Fruit fly (Drosophila melanogaster) whole organism, embryonic: ENCODE measurements around the gene Atg13.

Experiments used
- B-H2 ChIP-seq: fragments of 200-800 bp; sonication (Bioruptor generic); optimal IDR thresholded peaks from 2 replicates; lab custom pipeline; 2018; ENCODE audit warnings: missing biosample characterization, mild to moderate bottlenecking, missing genetic modification characterization
- C15 ChIP-seq: fragments of 200-800 bp; sonication (Bioruptor generic); IDR thresholded peaks from 3 replicates; pipeline ENCODE4 v1.3.6; 2022; ENCODE audit warnings: missing biosample characterization, missing genetic modification characterization
- CG10565 ChIP-seq: fragments of 200-800 bp; sonication (Bioruptor generic); optimal IDR thresholded peaks from 3 replicates; lab custom pipeline; 2016; ENCODE audit warnings: missing biosample characterization, mild to moderate bottlenecking, missing genetic modification characterization
- CG10654 ChIP-seq: fragments of 200-800 bp; sonication (Bioruptor generic); optimal IDR thresholded peaks from 2 replicates; lab custom pipeline; 2016; ENCODE audit warnings: missing biosample characterization, missing genetic modification characterization
- CG11504 ChIP-seq: fragments of 200-800 bp; sonication (Bioruptor generic); optimal IDR thresholded peaks from 3 replicates; lab custom pipeline; 2019; ENCODE audit warnings: missing biosample characterization, mild to moderate bottlenecking, missing genetic modification characterization, moderate library complexity
- CG13424 ChIP-seq: fragments of 200-800 bp; sonication (Bioruptor generic); optimal IDR thresholded peaks from 2 replicates; lab custom pipeline; 2019; ENCODE audit warnings: missing biosample characterization, mild to moderate bottlenecking, missing genetic modification characterization, moderate library complexity
- CG14965 ChIP-seq: fragments of 200-800 bp; sonication (Bioruptor generic); optimal IDR thresholded peaks from 2 replicates; lab custom pipeline; 2016; ENCODE audit warnings: missing biosample characterization, missing genetic modification characterization, borderline replicate concordance
- CG1602 ChIP-seq: fragments of 200-800 bp; sonication (Bioruptor generic); optimal IDR thresholded peaks from 3 replicates; lab custom pipeline; 2016; ENCODE audit warnings: missing biosample characterization, missing genetic modification characterization
- CG1603 ChIP-seq: fragments of 200-800 bp; sonication (Bioruptor generic); optimal IDR thresholded peaks from 2 replicates; lab custom pipeline; 2019; ENCODE audit warnings: missing biosample characterization, mild to moderate bottlenecking, missing genetic modification characterization, moderate library complexity
- CG17385 ChIP-seq: fragments of 200-800 bp; sonication (Bioruptor generic); optimal IDR thresholded peaks from 3 replicates; lab custom pipeline; 2018; ENCODE audit warnings: missing biosample characterization, mild to moderate bottlenecking, missing genetic modification characterization
- CG2678 ChIP-seq: fragments of 200-800 bp; sonication (Bioruptor generic); optimal IDR thresholded peaks from 3 replicates; lab custom pipeline; 2019; ENCODE audit warnings: missing biosample characterization, mild to moderate bottlenecking, missing genetic modification characterization, moderate library complexity
- CG2712 ChIP-seq: fragments of 200-800 bp; optimal IDR thresholded peaks from 3 replicates; lab custom pipeline; 2019; ENCODE audit warnings: missing biosample characterization, mild to moderate bottlenecking, missing genetic modification characterization, moderate library complexity
- CG34376 ChIP-seq: fragments of 200-800 bp; sonication (Bioruptor generic); optimal IDR thresholded peaks from 2 replicates; lab custom pipeline; 2018; ENCODE audit warnings: missing biosample characterization, mild to moderate bottlenecking, missing genetic modification characterization
- CG4404 ChIP-seq: fragments of 200-800 bp; sonication (Bioruptor generic); IDR thresholded peaks from 2 replicates; pipeline ENCODE4 v1.3.6; 2022; ENCODE audit warnings: missing biosample characterization, missing genetic modification characterization
- CG4424 ChIP-seq: fragments of 200-800 bp; sonication (Bioruptor generic); optimal IDR thresholded peaks from 3 replicates; lab custom pipeline; 2016; ENCODE audit warnings: missing biosample characterization, missing genetic modification characterization
- CG4707 ChIP-seq: fragments of 200-800 bp; sonication (Bioruptor generic); optimal IDR thresholded peaks from 2 replicates; lab custom pipeline; 2018; ENCODE audit warnings: missing biosample characterization, mild to moderate bottlenecking, missing genetic modification characterization, moderate library complexity
- CG4730 ChIP-seq: fragments of 200-800 bp; sonication (Bioruptor generic); IDR thresholded peaks from 2 replicates; pipeline ENCODE4 v1.3.6; 2022; ENCODE audit warnings: missing biosample characterization, missing genetic modification characterization
- CG6654 ChIP-seq: fragments of 200-800 bp; sonication (Bioruptor generic); optimal IDR thresholded peaks from 2 replicates; lab custom pipeline; 2017; ENCODE audit warnings: missing biosample characterization, mild to moderate bottlenecking, missing genetic modification characterization
- CkIIα-i1 ChIP-seq: fragments of 200-800 bp; sonication (Bioruptor generic); IDR thresholded peaks from 2 replicates; pipeline ENCODE4 v1.3.6; 2022; ENCODE audit warnings: missing biosample characterization, missing genetic modification characterization
- D ChIP-seq, 2 experiments: fragments of 200-800 bp in 1 of 2; fragments of >200 bp in 1 of 2; sonication (Bioruptor generic) in 1 of 2; optimal IDR thresholded peaks; 2 replicates in 1 of 2; 3 replicates in 1 of 2; lab custom pipeline; 2017; ENCODE audit warnings: mild to moderate bottlenecking in 1 of 2, missing biosample characterization in 1 of 2, missing genetic modification characterization in 1 of 2, missing genetic modification reagents in 1 of 2
- Dfd ChIP-seq, 2 experiments: fragments of >200 bp; optimal IDR thresholded peaks; 2 replicates each; lab custom pipeline; 2017; ENCODE audit warnings: missing biosample characterization in 2 of 2, missing genetic modification characterization in 2 of 2
- Doc2 ChIP-seq: fragments of 200-800 bp; sonication (Bioruptor generic); IDR thresholded peaks from 2 replicates; pipeline ENCODE4 v1.3.6; 2022; ENCODE audit warnings: missing biosample characterization, missing genetic modification characterization
- Dref ChIP-seq: fragments of 200-800 bp; sonication (Bioruptor generic); IDR thresholded peaks from 2 replicates; pipeline ENCODE4 v1.3.6; 2022; ENCODE audit warnings: missing biosample characterization, missing genetic modification characterization
- Jarid2 ChIP-seq: fragments of 200-800 bp; sonication (Bioruptor generic); optimal IDR thresholded peaks from 3 replicates; lab custom pipeline; 2017; ENCODE audit warnings: mild to moderate bottlenecking, missing biosample characterization, missing genetic modification reagents, missing genetic modification characterization
- NFAT ChIP-seq: fragments of 200-800 bp; sonication (Bioruptor generic); IDR thresholded peaks from 2 replicates; pipeline ENCODE4 v1.3.6; 2022; ENCODE audit warnings: missing biosample characterization, missing genetic modification characterization
- Sox100B ChIP-seq: fragments of 200-800 bp; sonication (Bioruptor generic); optimal IDR thresholded peaks from 3 replicates; lab custom pipeline; 2018; ENCODE audit warnings: missing biosample characterization, mild to moderate bottlenecking, missing genetic modification characterization
- Sry-δ ChIP-seq: fragments of 200-800 bp; sonication (Bioruptor generic); optimal IDR thresholded peaks from 2 replicates; lab custom pipeline; 2016; ENCODE audit warnings: missing biosample characterization, missing genetic modification characterization
- Taf1 ChIP-seq: fragments of 200-800 bp; sonication (Bioruptor generic); IDR thresholded peaks from 2 replicates; pipeline ENCODE4 v1.3.6; 2022; ENCODE audit warnings: missing biosample characterization, missing genetic modification characterization
- cad ChIP-seq: fragments of >200 bp; optimal IDR thresholded peaks from 2 replicates; lab custom pipeline; 2017; ENCODE audit warnings: missing biosample characterization, missing genetic modification characterization
- chinmo ChIP-seq: fragments of 200-800 bp; sonication (Bioruptor generic); IDR thresholded peaks from 4 replicates; pipeline ENCODE4 v1.3.6; 2022; ENCODE audit warnings: missing biosample characterization, missing genetic modification characterization; ENCODE audit not compliant: partially characterized antibody
- dm ChIP-seq: fragments of 200-800 bp; sonication (Bioruptor generic); optimal IDR thresholded peaks from 3 replicates; lab custom pipeline; 2016; ENCODE audit warnings: missing biosample characterization, missing genetic modification characterization
- emc ChIP-seq: fragments of 200-800 bp; sonication (Bioruptor generic); optimal IDR thresholded peaks from 2 replicates; lab custom pipeline; 2016; ENCODE audit warnings: missing biosample characterization, missing genetic modification characterization
- ham ChIP-seq: fragments of 200-800 bp; sonication (Bioruptor generic); IDR thresholded peaks from 2 replicates; pipeline ENCODE4 v1.3.6; 2022; ENCODE audit warnings: missing biosample characterization, missing genetic modification characterization
- hb ChIP-seq: fragments of 200-800 bp; sonication (Bioruptor generic); IDR thresholded peaks from 3 replicates; pipeline ENCODE4 v1.3.6; 2022; ENCODE audit warnings: missing biosample characterization, missing genetic modification characterization; ENCODE audit not compliant: partially characterized antibody
- her ChIP-seq: fragments of 200-800 bp; sonication (Bioruptor generic); optimal IDR thresholded peaks from 2 replicates; lab custom pipeline; 2016; ENCODE audit warnings: missing biosample characterization, missing genetic modification characterization
- hth ChIP-seq: fragments of >200 bp; optimal IDR thresholded peaks from 2 replicates; lab custom pipeline; 2017; ENCODE audit warnings: inconsistent platforms
- insv ChIP-seq, 2 experiments: fragments of 200-800 bp; sonication (Bioruptor generic); optimal IDR thresholded peaks; 3 replicates each; lab custom pipeline; 2016 to 2018; ENCODE audit warnings: missing biosample characterization in 2 of 2, missing genetic modification characterization in 2 of 2
- oc ChIP-seq: fragments of 200-800 bp; sonication (Bioruptor generic); optimal IDR thresholded peaks from 2 replicates; lab custom pipeline; 2018; ENCODE audit warnings: missing biosample characterization, mild to moderate bottlenecking, missing genetic modification characterization, moderate library complexity
- phol ChIP-seq: fragments of 200-800 bp; sonication (Bioruptor generic); optimal IDR thresholded peaks from 3 replicates; lab custom pipeline; 2018; ENCODE audit warnings: missing biosample characterization, mild to moderate bottlenecking, missing genetic modification characterization, moderate library complexity
- ro ChIP-seq: fragments of 200-800 bp; sonication (Bioruptor generic); IDR thresholded peaks from 2 replicates; pipeline ENCODE4 v1.3.6; 2022; ENCODE audit warnings: missing biosample characterization, missing genetic modification characterization
- sc ChIP-seq, 3 experiments: fragments of >200 bp in 2 of 3; fragments of 200-800 bp in 1 of 3; sonication (Bioruptor generic) in 1 of 3; optimal IDR thresholded peaks; 2 replicates in 2 of 3; 3 replicates in 1 of 3; lab custom pipeline; 2017; ENCODE audit warnings: mild to moderate bottlenecking in 1 of 3, missing biosample characterization in 1 of 3, missing genetic modification characterization in 1 of 3, missing genetic modification reagents in 1 of 3
- sd ChIP-seq: fragments of 200-800 bp; sonication (Bioruptor generic); optimal IDR thresholded peaks from 3 replicates; lab custom pipeline; 2018; ENCODE audit warnings: missing biosample characterization, mild to moderate bottlenecking, missing genetic modification characterization, moderate library complexity
- sens-2 ChIP-seq: fragments of 200-800 bp; sonication (Bioruptor generic); IDR thresholded peaks from 2 replicates; pipeline ENCODE4 v1.3.6; 2022; ENCODE audit warnings: missing biosample characterization, missing genetic modification characterization
- sima ChIP-seq: fragments of 200-800 bp; sonication (Bioruptor generic); optimal IDR thresholded peaks from 2 replicates; lab custom pipeline; 2016; ENCODE audit warnings: missing biosample characterization, missing genetic modification characterization
- slp2 ChIP-seq: fragments of 200-800 bp; sonication (Bioruptor generic); optimal IDR thresholded peaks from 2 replicates; lab custom pipeline; 2016; ENCODE audit warnings: missing biosample characterization, missing genetic modification characterization
- vnd ChIP-seq: fragments of 200-800 bp; sonication (Bioruptor generic); IDR thresholded peaks from 3 replicates; pipeline ENCODE4 v1.3.6; 2022; ENCODE audit warnings: missing biosample characterization, missing genetic modification characterization; ENCODE audit not compliant: partially characterized antibody
- zen2 ChIP-seq: fragments of 200-800 bp; sonication (Bioruptor generic); IDR thresholded peaks from 3 replicates; pipeline ENCODE4 v1.3.6; 2022; ENCODE audit warnings: missing biosample characterization, missing genetic modification characterization; ENCODE audit not compliant: partially characterized antibody
- zfh1 ChIP-seq: fragments of 200-800 bp; sonication (Bioruptor generic); IDR thresholded peaks from 3 replicates; pipeline ENCODE4 v1.3.6; 2022; ENCODE audit warnings: missing biosample characterization, missing genetic modification characterization

Atg13 gene

DNA sequence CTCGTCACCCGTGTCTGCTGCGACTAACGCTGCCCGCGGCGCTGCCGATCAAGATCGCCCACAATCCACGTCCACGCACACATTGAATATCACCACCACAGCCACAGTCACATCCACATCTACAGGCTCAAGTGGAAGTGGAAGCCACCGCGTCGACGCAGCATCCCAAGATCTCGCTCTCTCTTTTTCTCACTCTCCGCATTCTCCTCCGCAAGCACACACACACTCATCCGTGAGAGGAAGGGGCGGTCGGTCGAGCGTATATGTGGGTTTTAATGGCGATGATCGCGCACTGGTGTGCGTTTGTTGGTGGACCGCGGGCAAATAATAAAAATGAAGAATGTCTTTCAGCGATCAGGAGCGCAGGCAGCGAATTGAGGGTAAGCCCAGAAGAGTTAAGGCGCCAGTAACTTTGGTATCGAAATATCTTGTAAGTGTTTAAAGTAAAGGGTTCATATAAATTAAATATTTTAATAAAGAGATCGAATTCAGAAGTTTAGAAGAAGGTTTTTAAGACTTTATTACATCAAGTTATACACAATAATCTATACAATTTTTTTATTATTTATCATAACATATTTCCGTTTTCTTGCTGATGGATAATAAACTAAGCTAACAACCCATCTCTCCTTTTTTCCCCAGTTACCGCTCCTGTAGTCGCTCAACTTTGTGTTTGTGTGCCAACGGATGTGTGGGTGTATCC, 15.7 kb upstream of the Atg13 start, which contains the start of gene Poxm (continued):
- TF ChIP-seq CG4730 (peak; percentile 82), oc (tag; lab: Kevin White, UChicago) (peak; percentile 78), Taf1 (GFP tag; lab: Robert Waterston, UW) (peak; percentile 49; the same call in 1 of the 2 replicates), cad (no peak), Sry-δ (no peak), CG6654 (peak; percentile 78), CG11504 (peak; percentile 93), CG13424 (peak; percentile 94), CG10654 (GFP tag; lab: Kevin White, UChicago) (peak; percentile 87), ham (GFP tag; lab: Robert Waterston, UW) (0 out of 2 replicates have a peak, but pooled peaks have one; percentile 30), zen2 (GFP tag; lab: Robert Waterston, UW) (no peak), sc (optimal IDR thresholded peaks at IDR 0.05; lab: Kevin White, UChicago) (no peak), sc (GFP tag; optimal IDR thresholded peaks at IDR 0.05; lab: Kevin White, UChicago) (peak; percentile 91), CG14965 (GFP tag; lab: Kevin White, UChicago) (no peak), chinmo (GFP tag; lab: Robert Waterston, UW) (no peak), sima (no peak), Sox100B (GFP tag; lab: Kevin White, UChicago) (peak; percentile 96), CG4424 (GFP tag; lab: Kevin White, UChicago) (peak; percentile 95), CG4707 (GFP tag; lab: Kevin White, UChicago) (peak; percentile 40), CG17385 (GFP tag; lab: Kevin White, UChicago) (peak; percentile 82), CG34376 (GFP tag; lab: Kevin White, UChicago) (peak; percentile 18), zfh1 (GFP tag; lab: Robert Waterston, UW) (peak; percentile 67; the same call in 2 of the 3 replicates), D (optimal IDR thresholded peaks at IDR 0.05; lab: Kevin White, UChicago) (no peak), D (GFP tag; optimal IDR thresholded peaks at IDR 0.05; lab: Kevin White, UChicago) (peak; percentile 96), emc (GFP tag; lab: Kevin White, UChicago) (no peak), CG1602 (peak; percentile 92), CG2712 (peak; percentile 96), Jarid2 (GFP tag; lab: Kevin White, UChicago) (peak; percentile 56), CG4404 (GFP tag; lab: Robert Waterston, UW) (peak; percentile 96), sens-2 (GFP tag; lab: Robert Waterston, UW) (no peak; the same call in 1 of the 2 replicates), hth (peak; percentile 46), CG1603 (peak; percentile 28), C15 (GFP tag; lab: Robert Waterston, UW) (no peak), Doc2 (GFP tag; lab: Robert Waterston, UW) (peak; percentile 67; the same call in 1 of the 2 replicates), CkIIα-i1 (no peak; the same call in 1 of the 2 replicates), ro (peak; percentile 86), Dfd (GFP tag; optimal IDR thresholded peaks at IDR 0.05; lab: Kevin White, UChicago) (peak in 1 of 2 experiments; percentile 83), NFAT (GFP tag; lab: Robert Waterston, UW) (peak; percentile 65), Dref (GFP tag; lab: Robert Waterston, UW) (no peak), B-H2 (GFP tag; lab: Kevin White, UChicago) (peak; percentile 39), slp2 (GFP tag; lab: Kevin White, UChicago) (peak; percentile 64), hb (no peak), vnd (GFP tag; lab: Robert Waterston, UW) (no peak), her (GFP tag; lab: Kevin White, UChicago) (no peak), dm (GFP tag; lab: Kevin White, UChicago) (peak; percentile 57), CG2678 (peak; percentile 96), sd (peak; percentile 82), phol (tag; lab: Kevin White, UChicago) (peak; percentile 97), insv (GFP tag; optimal IDR thresholded peaks at IDR 0.05; lab: Kevin White, UChicago) (peak in 1 of 2 experiments; percentile 19), CG10565 (GFP tag; lab: Kevin White, UChicago) (peak; percentile 33)
